Fruit fly (Drosophila melanogaster): Measurements from ENCODE around the gene RecQ5.

Gene RecQ5

dm6 chr3L:14616085-14617026 is 15.5 kb downstream of the RecQ5 start (continued):
- TF ChIP-seq lola (GFP tag; optimal IDR thresholded peaks at IDR 0.05): peak in 1 of 3 experiments; percentile 19
- no peak for TF ChIP-seq sisA (GFP tag; IDR thresholded peaks at IDR 0.05)
- TF ChIP-seq CG2678 (tag; optimal IDR thresholded peaks at IDR 0.05): peak; percentile 18
- peak; percentile 51 for TF ChIP-seq grau (tag; optimal IDR thresholded peaks at IDR 0.05)
- peak; percentile 9 for TF ChIP-seq Ssrp (tag; optimal IDR thresholded peaks at IDR 0.05)
- TF ChIP-seq Drgx (GFP tag; IDR thresholded peaks at IDR 0.05): 0 out of 2 replicates have a peak, but pooled peaks have one; percentile 21
- TF ChIP-seq unc-4 (GFP tag; IDR thresholded peaks at IDR 0.05; ENCODE audit: partially characterized antibody): no peak
- TF ChIP-seq bsh (GFP tag; optimal IDR thresholded peaks at IDR 0.05): peak in 1 of 2 experiments; percentile 51
- TF ChIP-seq TFAM (GFP tag; optimal IDR thresholded peaks at IDR 0.05): no peak
- no peak for TF ChIP-seq Ada2b (GFP tag; IDR thresholded peaks at IDR 0.05)
- peak; percentile 53 for TF ChIP-seq Med (GFP tag)
- TF ChIP-seq Awh (GFP tag; IDR thresholded peaks at IDR 0.05): no peak
- TF ChIP-seq en (GFP tag; optimal IDR thresholded peaks at IDR 0.05): no peak
- peak; percentile 25 for TF ChIP-seq CoRest (tag; optimal IDR thresholded peaks at IDR 0.05)
- no peak for TF ChIP-seq Lim3 (GFP tag; IDR thresholded peaks at IDR 0.05)
- peak; percentile 9 for TF ChIP-seq CG2120 (GFP tag; optimal IDR thresholded peaks at IDR 0.05)
- peak; percentile 49 for TF ChIP-seq CG9932 (GFP tag; IDR thresholded peaks at IDR 0.05)

- peak; percentile 41 for TF ChIP-seq lbe (GFP tag; optimal IDR thresholded peaks at IDR 0.05)
- no peak for TF ChIP-seq ERR (GFP tag; optimal IDR thresholded peaks at IDR 0.05)
- no peak for TF ChIP-seq Dip3 (GFP tag; optimal IDR thresholded peaks at IDR 0.05)
Measured at dm6 chr3L:14615187-14615586, 16.7 kb downstream of the RecQ5 start.

DNA sequence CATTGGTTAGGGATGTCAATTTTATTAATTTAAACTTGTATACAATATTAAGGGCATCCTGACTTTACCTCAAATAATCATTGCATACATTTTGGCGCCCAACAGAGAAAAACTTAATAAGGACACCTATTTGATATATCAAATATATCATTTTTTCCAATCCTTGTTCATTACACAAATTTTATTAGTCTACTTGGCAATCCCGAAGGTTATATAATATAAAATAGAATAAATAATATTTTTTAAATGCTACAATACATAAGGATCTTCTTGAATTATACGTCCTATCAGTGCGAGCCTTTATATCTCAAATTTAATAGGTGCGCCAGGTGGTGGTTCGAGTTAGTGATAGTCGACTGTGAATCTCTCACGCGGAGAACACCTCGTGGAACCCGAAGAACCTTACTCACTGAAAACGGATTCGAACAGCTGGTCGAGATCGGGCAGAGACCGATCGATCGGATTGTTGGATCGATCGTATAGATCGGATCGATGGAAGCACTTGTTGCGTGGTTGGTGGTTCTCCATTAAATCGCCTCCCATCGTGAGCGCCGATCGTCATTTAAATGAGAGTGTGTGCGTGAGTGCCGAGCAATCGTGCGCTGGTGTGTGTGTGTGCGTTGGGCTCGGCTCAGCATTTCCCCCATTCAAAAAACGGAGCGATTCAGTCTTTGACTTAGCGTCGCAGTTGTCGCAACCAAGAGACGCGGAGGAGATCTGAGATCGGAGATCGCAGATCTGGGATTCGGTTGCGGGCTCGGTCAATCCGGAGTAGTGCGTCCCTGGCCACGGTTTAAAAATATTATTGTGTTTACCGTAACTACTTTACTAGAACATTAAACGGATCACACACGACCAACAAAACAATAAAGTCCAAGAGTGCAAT is 17.8 kb downstream of the RecQ5 start, which contains the start of gene shd:
Gene shd (plus strand): TSS at position 667 of the 886 bp plus-strand sequence.
- TF ChIP-seq CG7963 (GFP tag; IDR thresholded peaks at IDR 0.05; ENCODE audit: partially characterized antibody) (0 out of 3 replicates have a peak, but pooled peaks have one; percentile 9), CG13775 (GFP tag; optimal IDR thresholded peaks at IDR 0.05) (peak; percentile 53), ERR (GFP tag; optimal IDR thresholded peaks at IDR 0.05) (no peak), ttk (GFP tag; IDR thresholded peaks at IDR 0.05) (no peak), emc (GFP tag; optimal IDR thresholded peaks at IDR 0.05) (no peak), rib (GFP tag; IDR thresholded peaks at IDR 0.05) (no peak), Hr39 (optimal IDR thresholded peaks at IDR 0.05) (no peak), CG14441 (GFP tag; IDR thresholded peaks at IDR 0.05) (no peak), CG2199 (GFP tag; IDR thresholded peaks at IDR 0.05) (peak; percentile 84; the same call in 2 of the 3 replicates), CG7928 (GFP tag; optimal IDR thresholded peaks at IDR 0.05) (no peak), CG11560 (tag; IDR thresholded peaks at IDR 0.05) (no peak), toy (GFP tag; IDR thresholded peaks at IDR 0.05) (no peak), CG7745 (tag; optimal IDR thresholded peaks at IDR 0.05) (no peak), onecut (GFP tag; IDR thresholded peaks at IDR 0.05) (peak; percentile 74), fd96Cb (tag; optimal IDR thresholded peaks at IDR 0.05) (peak; percentile 19), CG15696 (tag; optimal IDR thresholded peaks at IDR 0.05) (peak; percentile 23), CG1233 (GFP tag; optimal IDR thresholded peaks at IDR 0.05) (peak; percentile 16), HHEX (GFP tag; optimal IDR thresholded peaks at IDR 0.05) (peak; percentile 22), chinmo (GFP tag; IDR thresholded peaks at IDR 0.05; ENCODE audit: partially characterized antibody) (peak; percentile 77; the same call in 1 of the 4 replicates), CG6813 (GFP tag; optimal IDR thresholded peaks at IDR 0.05) (no peak), nom (GFP tag; optimal IDR thresholded peaks at IDR 0.05) (peak; percentile 8), kah (GFP tag; optimal IDR thresholded peaks at IDR 0.05) (peak; percentile 70), Gug (GFP tag; IDR thresholded peaks at IDR 0.05) (peak; percentile 39; the same call in 1 of the 4 replicates), Camta (GFP tag; optimal IDR thresholded peaks at IDR 0.05) (no peak), lola (GFP tag; optimal IDR thresholded peaks at IDR 0.05) (peak in 1 of 3 experiments; percentile 69)
